Worm (Caenorhabditis elegans) whole organism, L2 larva: Measurements from ENCODE around the gene F27E5.3.

Experiments used
- R02D3.7 ChIP-seq: fragments of 150-350 bp; optimal IDR thresholded peaks from 2 replicates; lab custom pipeline; 2014; ENCODE audit warnings: missing biosample characterization, missing genetic modification characterization
- ZK546.5 ChIP-seq: sonication (generic microtip); optimal IDR thresholded peaks from 2 replicates; lab custom pipeline; 2017; ENCODE audit warnings: missing biosample characterization, missing genetic modification characterization
- ama-1 ChIP-seq: fragments of 150-350 bp; optimal IDR thresholded peaks from 2 replicates; lab custom pipeline; 2018; ENCODE audit warnings: inconsistent platforms
- elt-1 ChIP-seq: fragments of 150-350 bp; optimal IDR thresholded peaks from 2 replicates; lab custom pipeline; 2014; ENCODE audit warnings: missing biosample characterization, missing genetic modification characterization
- fos-1 ChIP-seq: fragments of 150-350 bp; optimal IDR thresholded peaks from 2 replicates; lab custom pipeline; 2014; ENCODE audit warnings: missing biosample characterization, missing genetic modification characterization
- lin-13 ChIP-seq: fragments of 150-350 bp; optimal IDR thresholded peaks from 2 replicates; lab custom pipeline; 2014; ENCODE audit warnings: missing biosample characterization, missing genetic modification reagents, missing genetic modification characterization
- mdl-1 ChIP-seq, 2 experiments: fragments of 150-350 bp in 1 of 2; sonication (generic microtip) in 1 of 2; optimal IDR thresholded peaks; 2 replicates each; lab custom pipeline; 2017; ENCODE audit warnings: missing biosample characterization in 2 of 2, missing genetic modification characterization in 2 of 2
- snpc-4 ChIP-seq: fragments of 150-350 bp; optimal IDR thresholded peaks from 2 replicates; lab custom pipeline; 2014; ENCODE audit warnings: missing biosample characterization, missing genetic modification characterization
- unc-62 ChIP-seq: fragments of 150-350 bp; optimal IDR thresholded peaks from 2 replicates; lab custom pipeline; 2014; ENCODE audit warnings: missing biosample characterization, missing genetic modification reagents, missing genetic modification characterization
- ztf-1 ChIP-seq: fragments of 200-800 bp; sonication (Bioruptor generic); conservative IDR thresholded peaks from 2 replicates; pipeline ENCODE4 v1.3.6; 2022; ENCODE audit warnings: missing genetic modification characterization, missing compliant biosample characterization
- ztf-11 ChIP-seq: sonication (generic microtip); optimal IDR thresholded peaks from 2 replicates; lab custom pipeline; 2017; ENCODE audit warnings: missing biosample characterization, missing genetic modification characterization

- no peak for TF ChIP-seq ama-1 (lab: Kevin White, UChicago)
- no peak for TF ChIP-seq snpc-4 (tag; lab: Kevin White, UChicago)
- TF ChIP-seq ZK546.5 (tag; lab: Kevin White, UChicago): no peak
- no peak for TF ChIP-seq unc-62 (GFP tag; lab: Kevin White, UChicago)
- no peak for TF ChIP-seq mdl-1 (tag; optimal IDR thresholded peaks at IDR 0.05; lab: Kevin White, UChicago)
- TF ChIP-seq R02D3.7 (tag; lab: Kevin White, UChicago): no peak
- TF ChIP-seq fos-1: peak; percentile 88
- no peak for TF ChIP-seq lin-13
- TF ChIP-seq ztf-11 (tag; lab: Kevin White, UChicago): no peak
- no peak for TF ChIP-seq elt-1 (tag; lab: Kevin White, UChicago)
- TF ChIP-seq ztf-1 (GFP tag; lab: Robert Waterston, UW): no peak
Measured at ce11 chrII:10139177-10139640, 4.8 kb downstream of the F27E5.3 start, which contains the start of gene asah-2.
